Worm (Caenorhabditis elegans) whole organism, midembryonic: ENCODE measurements around the gene E04D5.4.
"Not testable (repeated sequence)": the region's sequence is repeated elsewhere in the genome, so short reads cannot be mapped to it uniquely, and the experiment has no call there.

Experiments used
- T22C8.4 ChIP-seq: fragments of 200-800 bp; sonication (Bioruptor generic); IDR thresholded peaks from 2 replicates; pipeline ENCODE4 v1.3.6; 2022; ENCODE audit warnings: missing genetic modification characterization, missing compliant biosample characterization
- cog-1 ChIP-seq: sonication (generic microtip); optimal IDR thresholded peaks from 2 replicates; lab custom pipeline; 2016; ENCODE audit warnings: missing genetic modification characterization, missing compliant biosample characterization
- flt-1 ChIP-seq: fragments of 200-800 bp; sonication (Bioruptor generic); IDR thresholded peaks from 2 replicates; pipeline ENCODE4 v1.3.6; 2022; ENCODE audit warnings: missing genetic modification characterization, missing compliant biosample characterization
- klf-2 ChIP-seq: fragments of 200-800 bp; sonication (Bioruptor generic); conservative IDR thresholded peaks from 2 replicates; pipeline ENCODE4 v1.3.6; 2022; ENCODE audit warnings: missing genetic modification reagents, missing genetic modification characterization, missing compliant biosample characterization
- med-1 ChIP-seq: sonication (generic microtip); optimal IDR thresholded peaks from 2 replicates; lab custom pipeline; 2017; ENCODE audit warnings: missing genetic modification characterization, mild to moderate bottlenecking, missing compliant biosample characterization, antibody characterized with exemption, missing genetic modification reagents; ENCODE audit not compliant: insufficient read depth
- ref-1 ChIP-seq: fragments of 200-800 bp; sonication (Bioruptor generic); conservative IDR thresholded peaks from 2 replicates; pipeline ENCODE4 v1.3.6; 2022; ENCODE audit warnings: missing genetic modification reagents, missing genetic modification characterization, missing compliant biosample characterization
- tab-1 ChIP-seq: fragments of 200-800 bp; sonication (Bioruptor generic); IDR thresholded peaks from 2 replicates; pipeline ENCODE4 v1.3.6; 2022; ENCODE audit warnings: missing genetic modification characterization, missing compliant biosample characterization
- ztf-23 ChIP-seq: fragments of 200-800 bp; sonication (Bioruptor generic); IDR thresholded peaks from 2 replicates; pipeline ENCODE4 v1.3.6; 2022; ENCODE audit warnings: missing genetic modification reagents, missing genetic modification characterization, missing compliant biosample characterization
- ztf-29 ChIP-seq: fragments of 200-800 bp; sonication (Bioruptor generic); IDR thresholded peaks from 2 replicates; pipeline ENCODE4 v1.3.6; 2022; ENCODE audit warnings: missing genetic modification reagents, missing genetic modification characterization, missing compliant biosample characterization

The E04D5.4 gene

ce11 chrII:10435836-10436235 lies 4.2 kb upstream of the E04D5.4 start, which contains the start of gene cut-4:
Gene cut-4 (plus strand): TSS chrII:10436136.
- TF ChIP-seq tab-1 (GFP tag; lab: Robert Waterston, UW) (no peak), T22C8.4 (no peak), med-1 (GFP tag; lab: Kevin White, UChicago) (no peak), cog-1 (tag; lab: Kevin White, UChicago) (no peak)

DNA sequence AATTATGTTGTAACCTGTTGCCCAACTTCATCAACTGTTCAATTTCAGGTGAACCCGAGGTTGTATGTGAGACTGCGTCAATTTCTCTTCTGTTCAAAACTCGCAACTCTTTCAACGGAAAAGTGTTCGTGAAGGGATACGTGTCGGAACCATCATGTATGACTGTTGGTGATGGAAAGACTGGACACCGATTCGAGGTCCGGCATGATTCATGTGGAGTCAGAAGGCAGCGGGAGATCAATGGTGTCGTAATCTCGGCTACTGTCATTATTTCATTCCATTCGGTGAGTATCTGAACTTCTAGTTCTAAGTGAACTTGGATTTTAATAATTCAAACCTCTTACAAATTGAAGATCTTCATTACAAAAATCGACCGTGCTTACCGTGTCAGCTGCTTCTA lies 2.2 kb upstream of the E04D5.4 start:
- TF ChIP-seq cog-1 (tag; lab: Kevin White, UChicago): no peak
- no peak for TF ChIP-seq med-1 (GFP tag; lab: Kevin White, UChicago)
- TF ChIP-seq klf-2 (GFP tag; lab: Robert Waterston, UW): no peak
- no peak for TF ChIP-seq flt-1
- TF ChIP-seq ztf-23: no peak
- no peak for TF ChIP-seq tab-1 (GFP tag; lab: Robert Waterston, UW)
- no peak for TF ChIP-seq T22C8.4
- no peak for TF ChIP-seq ztf-29 (GFP tag; lab: Robert Waterston, UW)

DNA sequence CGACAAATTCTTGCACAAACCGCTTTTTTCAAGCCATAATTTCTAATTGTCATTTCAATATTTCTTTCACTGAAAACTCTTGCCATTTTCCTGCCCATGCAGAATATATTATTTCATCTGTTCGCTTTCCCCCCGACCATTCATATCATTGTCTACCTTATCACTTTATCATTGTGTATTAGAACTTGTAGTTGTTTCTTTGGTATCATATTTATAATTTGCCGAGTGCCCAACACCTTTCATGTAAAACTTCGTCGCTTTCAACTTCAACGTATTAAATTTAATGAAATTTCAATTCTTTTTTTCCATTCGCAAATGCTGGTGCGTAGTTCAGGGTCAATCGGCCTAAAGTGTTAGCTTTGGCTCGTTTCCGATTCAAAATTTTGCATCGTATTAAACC lies 2.8 kb downstream of the E04D5.4 start, which contains the start of gene ZK673.1:
Gene ZK673.1 (plus strand): TSS at position 301 of the 400 bp plus-strand sequence.
- TF ChIP-seq ztf-29 (GFP tag; lab: Robert Waterston, UW); klf-2 (GFP tag; lab: Robert Waterston, UW); ztf-23: not testable (repeated sequence)

- no peak for TF ChIP-seq med-1 (GFP tag; lab: Kevin White, UChicago)
- TF ChIP-seq flt-1: no peak
- TF ChIP-seq cog-1 (tag; lab: Kevin White, UChicago): no peak
These were observed 3.8 kb downstream of the E04D5.4 start for ce11 chrII:10443898-10444297.

- TF ChIP-seq T22C8.4 (no peak), med-1 (GFP tag; lab: Kevin White, UChicago) (no peak), flt-1 (no peak), ztf-29 (GFP tag; lab: Robert Waterston, UW) (no peak), ref-1 (GFP tag; lab: Robert Waterston, UW) (no peak), tab-1 (GFP tag; lab: Robert Waterston, UW) (no peak)
These were observed 5.1 kb downstream of the E04D5.4 start for ce11 chrII:10444971-10445707.

DNA sequence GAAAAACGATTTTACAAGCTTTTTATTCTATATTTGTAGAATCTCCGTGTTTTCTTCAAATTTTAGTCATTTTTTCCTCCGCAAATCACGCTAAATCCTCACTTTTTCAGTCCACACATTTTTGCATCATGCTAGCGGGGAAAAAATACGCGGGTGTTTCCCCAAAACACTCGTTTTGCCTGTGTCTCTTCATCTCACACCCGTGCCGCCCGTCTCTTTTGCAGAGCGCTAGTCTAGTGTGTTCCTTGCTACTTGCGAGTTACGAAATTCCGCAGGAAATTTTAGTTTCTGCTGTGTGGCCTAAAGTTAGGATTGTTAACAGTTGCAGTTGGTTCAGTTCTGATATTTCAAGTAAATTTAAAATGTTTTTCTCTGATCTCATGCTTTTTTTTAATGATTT lies 5.7 kb downstream of the E04D5.4 start:
- TF ChIP-seq med-1 (GFP tag; lab: Kevin White, UChicago): no peak
- TF ChIP-seq T22C8.4: no peak
- TF ChIP-seq ztf-23: no peak
- no peak for TF ChIP-seq tab-1 (GFP tag; lab: Robert Waterston, UW)
- no peak for TF ChIP-seq ref-1 (GFP tag; lab: Robert Waterston, UW)
- no peak for TF ChIP-seq ztf-29 (GFP tag; lab: Robert Waterston, UW)
- no peak for TF ChIP-seq cog-1 (tag; lab: Kevin White, UChicago)
- no peak for TF ChIP-seq flt-1
- TF ChIP-seq klf-2 (GFP tag; lab: Robert Waterston, UW): no peak

DNA sequence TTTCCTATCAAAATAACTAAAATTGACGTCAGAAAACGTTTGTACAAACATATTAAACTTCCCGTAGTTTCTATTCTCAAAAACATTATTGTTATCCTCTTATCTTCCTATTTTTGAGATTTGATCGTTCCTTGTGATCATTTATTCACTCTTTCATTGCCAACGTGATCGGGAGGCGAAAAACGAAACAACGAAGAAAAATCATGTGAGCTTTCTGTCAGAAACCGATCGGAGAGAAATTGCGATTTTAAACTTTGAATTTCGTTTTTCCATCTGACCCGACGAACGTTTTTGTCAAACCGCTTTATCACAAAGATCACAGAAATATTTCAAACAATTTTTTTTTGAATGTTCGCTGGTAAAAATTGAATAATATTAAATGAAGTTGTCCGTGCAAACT lies 6.2 kb downstream of the E04D5.4 start:
- no peak for TF ChIP-seq klf-2 (GFP tag; lab: Robert Waterston, UW)
- TF ChIP-seq ztf-29 (GFP tag; lab: Robert Waterston, UW): no peak
- TF ChIP-seq ref-1 (GFP tag; lab: Robert Waterston, UW): no peak
- TF ChIP-seq T22C8.4: no peak
- no peak for TF ChIP-seq ztf-23
- no peak for TF ChIP-seq flt-1
- TF ChIP-seq med-1 (GFP tag; lab: Kevin White, UChicago): no peak

- TF ChIP-seq T22C8.4 (no peak), klf-2 (GFP tag; lab: Robert Waterston, UW) (no peak), ztf-23 (no peak), med-1 (GFP tag; lab: Kevin White, UChicago) (no peak)
These were observed 6.7 kb downstream of the E04D5.4 start for ce11 chrII:10446814-10447213.

ce11 chrII:10447348-10448316 lies 7.6 kb downstream of the E04D5.4 start, which contains the start of gene ZK673.2:
Gene ZK673.2 (plus strand): TSS chrII:10448266.
- TF ChIP-seq cog-1 (tag; lab: Kevin White, UChicago) (no peak), med-1 (GFP tag; lab: Kevin White, UChicago) (no peak), T22C8.4 (no peak), flt-1 (no peak), ref-1 (GFP tag; lab: Robert Waterston, UW) (no peak), klf-2 (GFP tag; lab: Robert Waterston, UW) (no peak), tab-1 (GFP tag; lab: Robert Waterston, UW) (no peak), ztf-29 (GFP tag; lab: Robert Waterston, UW) (no peak), ztf-23 (no peak)

- TF ChIP-seq klf-2 (GFP tag; lab: Robert Waterston, UW) (no peak), med-1 (GFP tag; lab: Kevin White, UChicago) (no peak), flt-1 (no peak), T22C8.4 (no peak), ztf-23 (no peak), cog-1 (tag; lab: Kevin White, UChicago) (no peak), tab-1 (GFP tag; lab: Robert Waterston, UW) (no peak), ref-1 (GFP tag; lab: Robert Waterston, UW) (no peak), ztf-29 (GFP tag; lab: Robert Waterston, UW) (no peak)
These were observed 9.6 kb downstream of the E04D5.4 start, which contains the start of gene lin-56 for ce11 chrII:10449707-10450106. Gene lin-56 (plus strand): TSS chrII:10450007.
